Worm (Caenorhabditis elegans): Measurements from ENCODE around the gene dyf-11.

DNA sequence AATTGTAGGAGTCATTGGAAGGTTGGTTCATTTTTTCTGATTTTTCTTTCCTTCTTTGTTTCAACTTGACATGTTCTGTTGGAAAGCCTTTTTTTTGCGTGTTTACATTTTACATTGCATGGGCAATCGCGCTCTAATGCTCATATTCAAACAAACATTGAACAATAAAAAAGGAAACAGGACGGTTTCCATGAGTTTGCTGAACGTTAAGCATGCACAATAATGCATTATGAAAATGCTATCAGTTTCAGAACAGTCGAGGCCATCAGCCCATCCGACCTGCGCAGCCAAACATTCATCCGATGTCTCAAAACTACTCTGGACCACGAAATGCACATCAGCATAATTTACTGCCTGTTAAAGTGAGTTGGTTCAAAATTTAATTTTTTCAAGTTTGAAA lies 27.0 kb downstream of the dyf-11 start:
- TF ChIP-seq hrde-1 (tag; optimal IDR thresholded peaks at IDR 0.05; ENCODE audit: borderline replicate concordance) (no peak), pbrm-1 (GFP tag; IDR thresholded peaks at IDR 0.05) (no peak), F22D6.2 (tag; optimal IDR thresholded peaks at IDR 0.05) (no peak), cebp-2 (GFP tag; IDR thresholded peaks at IDR 0.05) (no peak), tbx-9 (tag; optimal IDR thresholded peaks at IDR 0.05; ENCODE audit: borderline replicate concordance) (no peak), aptf-2 (GFP tag; conservative IDR thresholded peaks at IDR 0.05) (no peak), Y53F4B.3 (GFP tag; IDR thresholded peaks at IDR 0.05) (no peak), fkh-3 (tag; optimal IDR thresholded peaks at IDR 0.05) (no peak), unc-130 (GFP tag; optimal IDR thresholded peaks at IDR 0.05) (no peak), dpl-1 (GFP tag; optimal IDR thresholded peaks at IDR 0.05) (no peak), unc-62 (GFP tag; optimal IDR thresholded peaks at IDR 0.05) (no peak), pha-4 (tag; optimal IDR thresholded peaks at IDR 0.05) (no peak)

All from whole organism, young adult.